Worm (Caenorhabditis elegans): ENCODE data around the gene cst-2.
"Not testable (repeated sequence)": the region's sequence is repeated elsewhere in the genome, so short reads cannot be mapped to it uniquely, and the experiment has no call there.

The cst-2 gene

ce11 chrX:4350198-4350597, 14.3 kb upstream of the cst-2 start, which contains the start of gene F14H12.2:
F14H12.2 (plus strand) TSS chrX:4350498.
- TF ChIP-seq ceh-28 (tag; optimal IDR thresholded peaks at IDR 0.05) (no peak), aly-2 (tag; optimal IDR thresholded peaks at IDR 0.05) (no peak), egl-27 (tag; optimal IDR thresholded peaks at IDR 0.05) (no peak), ztf-4 (tag; optimal IDR thresholded peaks at IDR 0.05) (no peak), unc-39 (tag; optimal IDR thresholded peaks at IDR 0.05) (no peak), R02D3.7 (tag; optimal IDR thresholded peaks at IDR 0.05) (no peak), lsy-12 (tag; optimal IDR thresholded peaks at IDR 0.05) (no peak), elt-2 (tag; optimal IDR thresholded peaks at IDR 0.05) (no peak), ZK546.5 (tag; optimal IDR thresholded peaks at IDR 0.05) (no peak), elt-3 (tag; optimal IDR thresholded peaks at IDR 0.05) (no peak), elt-1 (tag; optimal IDR thresholded peaks at IDR 0.05) (no peak)

- TF ChIP-seq fkh-10 (GFP tag; optimal IDR thresholded peaks at IDR 0.05), result no peak
- TF ChIP-seq nhr-23 (tag; optimal IDR thresholded peaks at IDR 0.05), result no peak
- TF ChIP-seq jun-1 (tag; optimal IDR thresholded peaks at IDR 0.05), result no peak
- TF ChIP-seq ceh-28 (tag; optimal IDR thresholded peaks at IDR 0.05), result no peak
- TF ChIP-seq nhr-11 (tag; optimal IDR thresholded peaks at IDR 0.05), result no peak
- TF ChIP-seq daf-12 (tag; optimal IDR thresholded peaks at IDR 0.05), result no peak
- no peak for TF ChIP-seq ceh-9 (tag; optimal IDR thresholded peaks at IDR 0.05)
- no peak for TF ChIP-seq unc-39 (tag; optimal IDR thresholded peaks at IDR 0.05)
- TF ChIP-seq nhr-43 (tag; optimal IDR thresholded peaks at IDR 0.05; ENCODE audit: poor library complexity, severe bottlenecking), result no peak
- no peak for TF ChIP-seq egl-5 (tag; optimal IDR thresholded peaks at IDR 0.05)
- TF ChIP-seq nhr-25 (tag; optimal IDR thresholded peaks at IDR 0.05), result no peak
- no peak for TF ChIP-seq hmg-11 (tag; optimal IDR thresholded peaks at IDR 0.05)
- no peak for TF ChIP-seq lin-15B (tag; optimal IDR thresholded peaks at IDR 0.05)
- TF ChIP-seq sea-2 (GFP tag; optimal IDR thresholded peaks at IDR 0.05), result no peak
- TF ChIP-seq eor-1 (tag; optimal IDR thresholded peaks at IDR 0.05), result no peak
- TF ChIP-seq lin-39 (tag; optimal IDR thresholded peaks at IDR 0.05), result no peak
- TF ChIP-seq aly-2 (tag; optimal IDR thresholded peaks at IDR 0.05), result no peak
- no peak for TF ChIP-seq tbx-2 (tag; optimal IDR thresholded peaks at IDR 0.05)
Measured at ce11 chrX:4343915-4344314, 8.1 kb upstream of the cst-2 start, which contains the start of gene F14H12.3. F14H12.3 (plus strand) TSS chrX:4344215.

DNA sequence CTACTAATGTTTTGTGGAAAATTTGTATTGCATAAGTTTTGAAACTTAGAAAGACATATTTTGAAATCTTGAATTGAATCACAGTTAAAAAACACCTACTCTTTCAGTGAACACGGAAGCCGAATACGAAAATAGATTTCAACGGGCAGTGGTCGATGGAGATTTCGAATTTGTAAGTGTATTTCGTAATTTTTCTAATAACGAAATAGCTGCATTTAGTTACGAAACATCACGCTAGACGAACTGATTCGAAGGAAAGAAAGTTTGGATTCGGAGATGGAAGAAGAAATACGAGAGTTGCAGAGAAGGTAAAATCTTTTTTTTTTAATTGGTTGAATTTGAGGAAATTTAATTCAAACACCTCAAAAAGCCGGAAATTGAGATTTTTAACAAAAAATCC, 6.9 kb upstream of the cst-2 start:
- TF ChIP-seq egl-5 (tag; optimal IDR thresholded peaks at IDR 0.05), result no peak
- TF ChIP-seq fkh-2 (tag; optimal IDR thresholded peaks at IDR 0.05), result no peak
- TF ChIP-seq egl-27 (tag; optimal IDR thresholded peaks at IDR 0.05), result no peak
- no peak for TF ChIP-seq nhr-12 (tag; optimal IDR thresholded peaks at IDR 0.05)
- TF ChIP-seq jun-1 (tag; optimal IDR thresholded peaks at IDR 0.05), result no peak
- TF ChIP-seq elt-1 (tag; optimal IDR thresholded peaks at IDR 0.05), result no peak
- no peak for TF ChIP-seq unc-62 (GFP tag; optimal IDR thresholded peaks at IDR 0.05)
- no peak for TF ChIP-seq fkh-10 (GFP tag; optimal IDR thresholded peaks at IDR 0.05)
- TF ChIP-seq ceh-82 (tag; optimal IDR thresholded peaks at IDR 0.05), result no peak
- no peak for TF ChIP-seq daf-12 (tag; optimal IDR thresholded peaks at IDR 0.05)
- no peak for TF ChIP-seq elt-3 (tag; optimal IDR thresholded peaks at IDR 0.05)
- no peak for TF ChIP-seq nhr-23 (tag; optimal IDR thresholded peaks at IDR 0.05)
- TF ChIP-seq aly-2 (tag; optimal IDR thresholded peaks at IDR 0.05), result no peak
- TF ChIP-seq ztf-11 (tag; optimal IDR thresholded peaks at IDR 0.05), result no peak
- no peak for TF ChIP-seq lin-39 (tag; optimal IDR thresholded peaks at IDR 0.05)
- TF ChIP-seq lsy-12 (tag; optimal IDR thresholded peaks at IDR 0.05), result no peak

- not testable (repeated sequence) for TF ChIP-seq nhr-237, fkh-2, egl-5 (tag; optimal IDR thresholded peaks at IDR 0.05)
Measured at ce11 chrX:4339332-4339731, 3.5 kb upstream of the cst-2 start, which contains the start of gene cst-1. cst-1 (plus strand) TSS chrX:4339632.

- TF ChIP-seq nhr-11, zag-1, ZK546.5 (tag; optimal IDR thresholded peaks at IDR 0.05): not testable (repeated sequence)
Measured at ce11 chrX:4332305-4332704, 3.5 kb downstream of the cst-2 start, which contains the start of gene C24A8.6. C24A8.6 (minus strand) TSS chrX:4332405.
